ENCODE assay signal across 3 fruit fly cellular contexts in the genomic region with DNA sequence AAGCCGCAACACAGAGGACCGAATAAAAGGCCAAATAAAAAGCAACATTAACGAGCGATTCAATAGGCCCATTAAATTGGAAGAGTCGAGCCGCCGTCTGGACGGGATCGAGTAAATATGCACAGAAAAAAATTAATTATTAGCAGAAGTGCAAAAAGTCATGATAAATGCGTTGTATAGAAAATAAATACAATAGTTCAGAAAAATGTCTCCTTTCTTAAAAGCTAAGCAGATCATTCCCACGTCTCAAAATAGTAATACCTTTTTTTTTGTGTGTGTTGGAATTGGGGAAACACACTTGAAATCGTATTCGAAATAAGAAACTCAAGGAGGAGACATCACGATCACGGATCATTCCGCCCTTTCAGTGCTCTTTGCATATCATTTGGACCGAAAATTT.
A peak's percentile ranks its signal among the peaks of the same experiment; 100 is the strongest.
TF ChIP-seq lines count a peak whose summit lies in the region.

No protein-coding gene starts in this region.

- no peak for TF ChIP-seq CTCF in whole organism, embryonic (GFP tag; optimal IDR thresholded peaks at IDR 0.05; lab: Kevin White, UChicago)

TF ChIP-seq in whole organism, embryonic, 481 proteins besides CTCF, POLR2A, EP300 and RAD21 (continues in another document):
- TF ChIP-seq ftz-f1 (GFP tag; optimal IDR thresholded peaks at IDR 0.05; lab: Kevin White, UChicago) = no peak
- TF ChIP-seq Asciz (GFP tag; optimal IDR thresholded peaks at IDR 0.05; lab: Kevin White, UChicago) = peak; percentile 52
- no peak; the same call in 2 of the 3 replicates for TF ChIP-seq croc (GFP tag; conservative IDR thresholded peaks at IDR 0.05; lab: Robert Waterston, UW)
- TF ChIP-seq yki (optimal IDR thresholded peaks at IDR 0.05; lab: Kevin White, UChicago) = no peak
- no peak for TF ChIP-seq D (optimal IDR thresholded peaks at IDR 0.05; lab: Kevin White, UChicago)
- TF ChIP-seq D (GFP tag; optimal IDR thresholded peaks at IDR 0.05; lab: Kevin White, UChicago) = peak; percentile 20
- no peak for TF ChIP-seq CG12104 (GFP tag; optimal IDR thresholded peaks at IDR 0.05; lab: Kevin White, UChicago)
- TF ChIP-seq PHDP (tag; optimal IDR thresholded peaks at IDR 0.05; lab: Kevin White, UChicago) = peak; percentile 41
- no peak for TF ChIP-seq grn (GFP tag; optimal IDR thresholded peaks at IDR 0.05; lab: Kevin White, UChicago)
- TF ChIP-seq CG8089 (GFP tag; optimal IDR thresholded peaks at IDR 0.05; lab: Kevin White, UChicago) = no peak
- TF ChIP-seq CG6689 (GFP tag; IDR thresholded peaks at IDR 0.05; lab: Robert Waterston, UW) = peak; percentile 51; the same call in 1 of the 2 replicates
- TF ChIP-seq CG2199 (GFP tag; IDR thresholded peaks at IDR 0.05; lab: Robert Waterston, UW) = no peak
- TF ChIP-seq lmd (GFP tag; IDR thresholded peaks at IDR 0.05; lab: Robert Waterston, UW) = peak; percentile 21; the same call in 1 of the 2 replicates
- TF ChIP-seq vnd (GFP tag; IDR thresholded peaks at IDR 0.05; lab: Robert Waterston, UW; ENCODE audit: partially characterized antibody) = no peak
- peak; percentile 77 for TF ChIP-seq CG17328 (GFP tag; IDR thresholded peaks at IDR 0.05; lab: Robert Waterston, UW)
- TF ChIP-seq sc (optimal IDR thresholded peaks at IDR 0.05; lab: Kevin White, UChicago) = no peak
- TF ChIP-seq sc (GFP tag; optimal IDR thresholded peaks at IDR 0.05; lab: Kevin White, UChicago) = no peak
- TF ChIP-seq sqz (GFP tag; optimal IDR thresholded peaks at IDR 0.05; lab: Kevin White, UChicago) = no peak
- peak; percentile 60 for TF ChIP-seq CG12391 (tag; optimal IDR thresholded peaks at IDR 0.05; lab: Kevin White, UChicago)
- TF ChIP-seq CG9609 (GFP tag; optimal IDR thresholded peaks at IDR 0.05; lab: Kevin White, UChicago) = no peak
- TF ChIP-seq eve (GFP tag; optimal IDR thresholded peaks at IDR 0.05; lab: Kevin White, UChicago) = peak in 1 of 2 experiments; percentile 57
- peak; percentile 11 for TF ChIP-seq Hr3 (GFP tag; optimal IDR thresholded peaks at IDR 0.05; lab: Kevin White, UChicago)
- 0 out of 2 replicates have a peak, but pooled peaks have one; percentile 29 for TF ChIP-seq CG43689 (GFP tag; IDR thresholded peaks at IDR 0.05; lab: Robert Waterston, UW)
- TF ChIP-seq Tbp (GFP tag; optimal IDR thresholded peaks at IDR 0.05; lab: Kevin White, UChicago) = no peak
- no peak for TF ChIP-seq nom (GFP tag; optimal IDR thresholded peaks at IDR 0.05; lab: Kevin White, UChicago)
- no peak for TF ChIP-seq HLH54F (GFP tag; optimal IDR thresholded peaks at IDR 0.05; lab: Kevin White, UChicago)
- no peak for TF ChIP-seq CG8290 (GFP tag; optimal IDR thresholded peaks at IDR 0.05; lab: Kevin White, UChicago)
- TF ChIP-seq CG8290 (tag; optimal IDR thresholded peaks at IDR 0.05; lab: Kevin White, UChicago) = no peak
- no peak for TF ChIP-seq p53 (GFP tag; optimal IDR thresholded peaks at IDR 0.05; lab: Kevin White, UChicago)

TF ChIP-seq in whole organism, prepupa, 60 proteins besides CTCF, POLR2A, EP300 and RAD21:
- TF ChIP-seq CG11762 (GFP tag; optimal IDR thresholded peaks at IDR 0.05; lab: Kevin White, UChicago; ENCODE audit: insufficient read depth) = no peak
- TF ChIP-seq CG6792 (GFP tag; optimal IDR thresholded peaks at IDR 0.05; lab: Kevin White, UChicago) = peak; percentile 12
- TF ChIP-seq CG6163 (GFP tag; IDR thresholded peaks at IDR 0.05; lab: Robert Waterston, UW) = 0 out of 3 replicates have a peak, but pooled peaks have one; percentile 23
- peak; percentile 35 for TF ChIP-seq Hr39 (GFP tag; optimal IDR thresholded peaks at IDR 0.05; lab: Kevin White, UChicago)
- no peak for TF ChIP-seq Hr38 (GFP tag; optimal IDR thresholded peaks at IDR 0.05; lab: Kevin White, UChicago)
- peak; percentile 78 for TF ChIP-seq svp (GFP tag; lab: Kevin White, UChicago)
- peak; percentile 32 for TF ChIP-seq CG31627 (GFP tag; optimal IDR thresholded peaks at IDR 0.05; lab: Kevin White, UChicago)
- peak; percentile 33 for TF ChIP-seq CG3919 (GFP tag; optimal IDR thresholded peaks at IDR 0.05; lab: Kevin White, UChicago)
- TF ChIP-seq Met (GFP tag; optimal IDR thresholded peaks at IDR 0.05; lab: Kevin White, UChicago) = peak; percentile 12
- peak; percentile 4 for TF ChIP-seq lz (GFP tag; optimal IDR thresholded peaks at IDR 0.05; lab: Kevin White, UChicago)
- TF ChIP-seq topi (GFP tag; optimal IDR thresholded peaks at IDR 0.05; lab: Kevin White, UChicago) = peak; percentile 41
- peak; percentile 56 for TF ChIP-seq Eip78C (GFP tag; lab: Kevin White, UChicago)
- peak; percentile 40 for TF ChIP-seq cyc (GFP tag; optimal IDR thresholded peaks at IDR 0.05; lab: Kevin White, UChicago)
- no peak for TF ChIP-seq fd85E (GFP tag; optimal IDR thresholded peaks at IDR 0.05; lab: Kevin White, UChicago)
- peak; percentile 15 for TF ChIP-seq Smox (GFP tag; optimal IDR thresholded peaks at IDR 0.05; lab: Kevin White, UChicago)
- TF ChIP-seq CG11902 (GFP tag; optimal IDR thresholded peaks at IDR 0.05; lab: Kevin White, UChicago) = peak; percentile 45
- peak; percentile 31 for TF ChIP-seq CG34406 (GFP tag; optimal IDR thresholded peaks at IDR 0.05; lab: Kevin White, UChicago)
- TF ChIP-seq CG10669 (GFP tag; optimal IDR thresholded peaks at IDR 0.05; lab: Kevin White, UChicago) = no peak
- peak; percentile 17 for TF ChIP-seq pdm3 (GFP tag; optimal IDR thresholded peaks at IDR 0.05; lab: Kevin White, UChicago)
- TF ChIP-seq net (GFP tag; optimal IDR thresholded peaks at IDR 0.05; lab: Kevin White, UChicago) = no peak
- TF ChIP-seq esn (GFP tag; optimal IDR thresholded peaks at IDR 0.05; lab: Kevin White, UChicago) = peak; percentile 36

TF ChIP-seq in whole organism, wandering third instar larva, 38 proteins besides CTCF, POLR2A, EP300 and RAD21:
- peak; percentile 5 for TF ChIP-seq sv (GFP tag; optimal IDR thresholded peaks at IDR 0.05; lab: Kevin White, UChicago)
- no peak for TF ChIP-seq N (GFP tag; optimal IDR thresholded peaks at IDR 0.05; lab: Kevin White, UChicago)
- peak; percentile 23 for TF ChIP-seq HLH106 (tag; optimal IDR thresholded peaks at IDR 0.05; lab: Kevin White, UChicago)
- TF ChIP-seq Rel (GFP tag; optimal IDR thresholded peaks at IDR 0.05; lab: Kevin White, UChicago) = no peak
- TF ChIP-seq Rel (tag; optimal IDR thresholded peaks at IDR 0.05; lab: Kevin White, UChicago) = peak; percentile 25
- peak; percentile 9 for TF ChIP-seq ey (GFP tag; optimal IDR thresholded peaks at IDR 0.05; lab: Kevin White, UChicago)
- TF ChIP-seq h (GFP tag; optimal IDR thresholded peaks at IDR 0.05; lab: Kevin White, UChicago) = peak; percentile 43
- no peak for TF ChIP-seq CrebA (GFP tag; optimal IDR thresholded peaks at IDR 0.05; lab: Kevin White, UChicago; ENCODE audit: borderline replicate concordance)
- TF ChIP-seq foxo (GFP tag; optimal IDR thresholded peaks at IDR 0.05; lab: Kevin White, UChicago) = peak in 1 of 2 experiments; percentile 30
- TF ChIP-seq dsf (GFP tag; optimal IDR thresholded peaks at IDR 0.05; lab: Kevin White, UChicago; ENCODE audit: borderline replicate concordance) = no peak
- TF ChIP-seq rgr (GFP tag; optimal IDR thresholded peaks at IDR 0.05; lab: Kevin White, UChicago) = no peak
- TF ChIP-seq psq (GFP tag; optimal IDR thresholded peaks at IDR 0.05; lab: Kevin White, UChicago) = no peak
- TF ChIP-seq Vsx2 (GFP tag; optimal IDR thresholded peaks at IDR 0.05; lab: Kevin White, UChicago; ENCODE audit: partially characterized antibody) = no peak
- TF ChIP-seq br (GFP tag; optimal IDR thresholded peaks at IDR 0.05; lab: Kevin White, UChicago) = no peak
- TF ChIP-seq tai (GFP tag; optimal IDR thresholded peaks at IDR 0.05; lab: Kevin White, UChicago) = no peak
- peak; percentile 26 for TF ChIP-seq fru (GFP tag; optimal IDR thresholded peaks at IDR 0.05; lab: Kevin White, UChicago)

Comparison
In these comparisons a context has a peak if more than half of its experiments do, and no peak if none do; other contexts are left out.
1. Of the 7 proteins assayed by ChIP-seq in both whole organism, embryonic and whole organism, prepupa: peak only in whole organism, embryonic: Blimp-1 and Sox102F; only in whole organism, prepupa: Hr39; in both: none; in neither: 4.